Worm (Caenorhabditis elegans) whole organism, L1 larva: ENCODE data around the gene srh-56.

Experiments used
- blmp-1 ChIP-seq: fragments of 150-350 bp; optimal IDR thresholded peaks from 2 replicates; lab custom pipeline; 2014; ENCODE audit warnings: missing biosample characterization, missing genetic modification characterization
- elt-3 ChIP-seq, 6 experiments: fragments of 150-350 bp in 1 of 6; sonication (generic microtip); optimal IDR thresholded peaks; 2 replicates each; lab custom pipeline; 2017 to 2018; ENCODE audit warnings: missing biosample characterization in 6 of 6, missing genetic modification characterization in 6 of 6, inconsistent platforms in 1 of 6
- lir-3 ChIP-seq: sonication (generic microtip); optimal IDR thresholded peaks from 2 replicates; lab custom pipeline; 2016; ENCODE audit warnings: mild to moderate bottlenecking, missing genetic modification characterization, moderate library complexity, missing compliant biosample characterization; ENCODE audit not compliant: poor library complexity
- mdl-1 ChIP-seq, 2 experiments: fragments of 150-350 bp; optimal IDR thresholded peaks; 2 replicates each; lab custom pipeline; 2014 to 2017; ENCODE audit warnings: missing biosample characterization in 2 of 2, missing genetic modification characterization in 2 of 2, inconsistent platforms in 1 of 2
- nhr-77 ChIP-seq: fragments of 150-350 bp; optimal IDR thresholded peaks from 2 replicates; lab custom pipeline; 2014; ENCODE audit warnings: missing biosample characterization, missing genetic modification characterization
- pag-3 ChIP-seq: sonication (generic microtip); optimal IDR thresholded peaks from 2 replicates; lab custom pipeline; 2017; ENCODE audit warnings: missing genetic modification characterization, mild to moderate bottlenecking, missing compliant biosample characterization, antibody characterized with exemption, borderline replicate concordance; ENCODE audit not compliant: insufficient read depth
- pqm-1 ChIP-seq: sonication (generic microtip); optimal IDR thresholded peaks from 3 replicates; lab custom pipeline; 2017; ENCODE audit warnings: missing biosample characterization, missing genetic modification characterization
- skn-1 ChIP-seq: fragments of 150-350 bp; optimal IDR thresholded peaks from 2 replicates; lab custom pipeline; 2014; ENCODE audit warnings: missing biosample characterization, missing genetic modification characterization
- snpc-4 ChIP-seq: fragments of 150-350 bp; optimal IDR thresholded peaks from 2 replicates; lab custom pipeline; 2014; ENCODE audit warnings: missing biosample characterization, missing genetic modification characterization
- tbx-2 ChIP-seq: sonication (generic microtip); optimal IDR thresholded peaks from 2 replicates; lab custom pipeline; 2016; ENCODE audit warnings: missing genetic modification characterization, missing compliant biosample characterization
- vab-15 ChIP-seq: sonication (generic microtip); optimal IDR thresholded peaks from 2 replicates; lab custom pipeline; 2017; ENCODE audit warnings: missing genotype, mild to moderate bottlenecking, missing genetic modification characterization, missing compliant biosample characterization
- ztf-4 ChIP-seq: fragments of 150-350 bp; optimal IDR thresholded peaks from 2 replicates; lab custom pipeline; 2014; ENCODE audit warnings: missing biosample characterization, missing genetic modification characterization

DNA sequence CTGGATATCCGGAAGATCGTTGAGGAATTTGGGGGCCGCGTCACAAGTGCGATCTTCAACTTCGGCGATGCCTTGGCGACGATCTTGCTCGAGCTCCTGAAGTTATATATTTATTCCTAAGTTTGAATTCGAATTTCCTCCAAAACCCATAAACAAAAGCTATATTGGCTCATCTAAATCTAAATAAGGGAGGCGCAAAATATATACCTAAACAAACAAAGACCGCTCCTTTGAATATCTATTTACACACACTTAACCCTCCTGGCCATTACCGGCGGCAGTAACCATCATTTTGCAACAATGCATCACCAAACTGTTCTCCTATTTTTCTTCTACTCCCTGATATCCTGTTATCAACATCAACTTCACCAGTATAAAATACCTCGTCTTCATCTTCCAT lies 24.3 kb downstream of the srh-56 start, which contains the start of gene F54E2.2:
- no peak for TF ChIP-seq lir-3
- no peak for TF ChIP-seq tbx-2 (tag; lab: Kevin White, UChicago)
- no peak for TF ChIP-seq blmp-1 (tag; lab: Kevin White, UChicago)
- no peak for TF ChIP-seq pqm-1
- TF ChIP-seq mdl-1 (tag; optimal IDR thresholded peaks at IDR 0.05; lab: Kevin White, UChicago), result no peak
- TF ChIP-seq snpc-4 (tag; lab: Kevin White, UChicago), result no peak
- TF ChIP-seq nhr-77, result no peak
- no peak for TF ChIP-seq vab-15 (tag; lab: Kevin White, UChicago)
- no peak for TF ChIP-seq pag-3 (tag; lab: Kevin White, UChicago)
- TF ChIP-seq elt-3 (tag; optimal IDR thresholded peaks at IDR 0.05; lab: Kevin White, UChicago), result no peak
- no peak for TF ChIP-seq ztf-4
- TF ChIP-seq skn-1 (tag; lab: Kevin White, UChicago), result no peak
